Worm (Caenorhabditis elegans) whole organism, early embryonic: ENCODE results near the gene R11H6.2.

Experiments
- B0310.2 ChIP-seq: sonication (generic microtip); optimal IDR thresholded peaks from 2 replicates; lab custom pipeline; 2016; ENCODE audit warnings: mild to moderate bottlenecking, missing genetic modification characterization, missing compliant biosample characterization
- F13C5.2 ChIP-seq: sonication (generic microtip); optimal IDR thresholded peaks from 2 replicates; lab custom pipeline; 2017; ENCODE audit warnings: mild to moderate bottlenecking, missing genetic modification characterization, inconsistent platforms, missing compliant biosample characterization
- aly-1 ChIP-seq: sonication (generic microtip); optimal IDR thresholded peaks from 2 replicates; lab custom pipeline; 2016; ENCODE audit warnings: missing genetic modification characterization, missing compliant biosample characterization
- ama-1 ChIP-seq: fragments of 150-350 bp; optimal IDR thresholded peaks from 2 replicates; lab custom pipeline; 2014
- ceh-13 ChIP-seq: fragments of 200-800 bp; sonication (Bioruptor generic); optimal IDR thresholded peaks from 2 replicates; lab custom pipeline; 2018; ENCODE audit warnings: mild to moderate bottlenecking, missing genetic modification characterization, missing compliant biosample characterization
- ceh-36 ChIP-seq: sonication (generic microtip); optimal IDR thresholded peaks from 2 replicates; lab custom pipeline; 2016; ENCODE audit warnings: missing genetic modification characterization, inconsistent platforms, missing compliant biosample characterization
- ets-7 ChIP-seq: sonication (generic microtip); optimal IDR thresholded peaks from 2 replicates; lab custom pipeline; 2016; ENCODE audit warnings: missing genotype, missing genetic modification characterization, missing compliant biosample characterization
- flt-1 ChIP-seq: fragments of 200-800 bp; sonication (Bioruptor generic); IDR thresholded peaks from 2 replicates; pipeline ENCODE4 v1.3.6; 2022; ENCODE audit warnings: missing genetic modification characterization, missing compliant biosample characterization
- hmbx-1 ChIP-seq: sonication (generic microtip); optimal IDR thresholded peaks from 2 replicates; lab custom pipeline; 2016; ENCODE audit warnings: mild to moderate bottlenecking, missing genetic modification characterization, missing compliant biosample characterization
- hmg-4 ChIP-seq: fragments of 200-800 bp; sonication (Bioruptor generic); optimal IDR thresholded peaks from 2 replicates; lab custom pipeline; 2018; ENCODE audit warnings: mild to moderate bottlenecking, missing genetic modification characterization, missing compliant biosample characterization
- hnd-1 ChIP-seq: sonication (generic microtip); optimal IDR thresholded peaks from 2 replicates; lab custom pipeline; 2016; ENCODE audit warnings: missing genetic modification characterization, missing compliant biosample characterization
- pes-1 ChIP-seq: fragments of 200-800 bp; sonication (Bioruptor generic); IDR thresholded peaks from 2 replicates; pipeline ENCODE4 v1.3.6; 2022; ENCODE audit warnings: missing genetic modification reagents, missing genetic modification characterization, missing compliant biosample characterization
- scrt-1 ChIP-seq: fragments of 200-800 bp; sonication (Bioruptor generic); IDR thresholded peaks from 2 replicates; pipeline ENCODE4 v1.3.6; 2022; ENCODE audit warnings: missing genetic modification characterization, missing compliant biosample characterization
- sea-1 ChIP-seq: fragments of 200-800 bp; sonication (Bioruptor generic); conservative IDR thresholded peaks from 2 replicates; pipeline ENCODE4 v1.3.6; 2022; ENCODE audit warnings: missing genetic modification characterization, missing compliant biosample characterization
- tbx-11 ChIP-seq: fragments of 200-800 bp; sonication (Bioruptor generic); IDR thresholded peaks from 2 replicates; pipeline ENCODE4 v1.3.6; 2022; ENCODE audit warnings: missing genetic modification characterization, missing compliant biosample characterization
- tbx-37 ChIP-seq: fragments of 200-800 bp; sonication (Bioruptor generic); conservative IDR thresholded peaks from 2 replicates; pipeline ENCODE4 v1.3.6; 2022; ENCODE audit warnings: missing genetic modification reagents, missing genetic modification characterization, missing compliant biosample characterization
- tra-4 ChIP-seq: sonication (generic microtip); optimal IDR thresholded peaks from 2 replicates; lab custom pipeline; 2017; ENCODE audit warnings: missing genetic modification characterization, missing compliant biosample characterization

R11H6.2 gene

DNA sequence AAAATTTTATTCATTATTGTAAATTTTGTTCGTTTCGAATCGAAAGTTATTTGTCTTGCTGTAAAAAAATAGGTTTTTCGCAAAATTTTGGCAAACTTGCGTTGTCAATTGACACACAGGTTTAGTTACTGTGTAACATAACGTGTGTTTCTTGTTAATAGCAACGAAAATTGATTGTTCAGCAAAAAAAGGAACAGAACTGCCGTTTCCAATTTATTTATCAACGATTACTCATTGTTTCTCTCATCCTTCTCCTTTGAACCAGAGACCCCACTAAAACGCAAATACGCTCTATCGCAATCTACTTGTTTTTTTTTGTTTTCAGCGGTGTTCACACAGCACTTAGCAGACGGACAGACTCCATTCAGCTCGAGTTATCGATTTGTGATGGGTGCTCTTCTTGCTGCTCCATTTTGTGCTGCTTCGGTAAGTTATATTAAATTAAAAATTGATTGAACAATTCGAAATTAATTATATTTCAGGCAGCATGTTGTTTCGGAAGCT is at the start of gene R11H6.2:
TSS of gene R11H6.2 (plus strand) at position 326 of the 504 bp plus-strand sequence.
- TF ChIP-seq hmg-4 (GFP tag; lab: Kevin White, UChicago), result no peak
- TF ChIP-seq tbx-11 (GFP tag; lab: Robert Waterston, UW), result no peak
- TF ChIP-seq flt-1 (GFP tag; lab: Robert Waterston, UW), result no peak
- TF ChIP-seq scrt-1 (GFP tag; lab: Robert Waterston, UW), result no peak
- TF ChIP-seq ets-7 (tag; lab: Kevin White, UChicago), result no peak
- TF ChIP-seq tra-4 (tag; lab: Kevin White, UChicago), result no peak
- TF ChIP-seq tbx-37 (GFP tag; lab: Robert Waterston, UW), result no peak
- no peak for TF ChIP-seq aly-1 (tag; lab: Kevin White, UChicago)

DNA sequence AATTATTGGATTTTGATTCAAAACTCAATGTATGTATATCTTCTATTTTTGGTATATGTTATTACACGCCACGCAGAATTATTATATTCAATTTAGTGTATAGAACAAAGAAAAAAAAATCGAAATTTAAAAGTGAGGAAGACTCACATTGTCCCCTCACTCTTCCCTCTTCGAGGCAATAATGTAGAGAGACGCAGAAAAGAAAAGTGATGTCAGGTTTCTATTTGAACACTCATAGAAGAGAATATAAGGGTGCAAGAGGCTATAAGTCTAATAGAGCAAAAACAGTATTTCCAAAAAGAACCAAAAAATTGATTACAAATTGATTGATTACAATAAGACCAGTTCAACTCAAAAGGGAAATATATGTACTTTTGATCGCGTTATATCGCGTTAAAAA is 49.3 kb upstream of the R11H6.2 start:
- TF ChIP-seq B0310.2 (no peak), ets-7 (tag; lab: Kevin White, UChicago) (no peak), aly-1 (tag; lab: Kevin White, UChicago) (no peak), ceh-13 (no peak), sea-1 (GFP tag; lab: Robert Waterston, UW) (no peak), flt-1 (GFP tag; lab: Robert Waterston, UW) (no peak), tbx-37 (GFP tag; lab: Robert Waterston, UW) (no peak), hmbx-1 (tag; lab: Kevin White, UChicago) (no peak), ama-1 (lab: Kevin White, UChicago) (no peak), hnd-1 (tag; lab: Kevin White, UChicago) (no peak), scrt-1 (GFP tag; lab: Robert Waterston, UW) (no peak), ceh-36 (tag; lab: Kevin White, UChicago) (no peak), tra-4 (tag; lab: Kevin White, UChicago) (no peak), hmg-4 (GFP tag; lab: Kevin White, UChicago) (no peak), tbx-11 (GFP tag; lab: Robert Waterston, UW) (no peak), F13C5.2 (tag; lab: Kevin White, UChicago) (no peak)

DNA sequence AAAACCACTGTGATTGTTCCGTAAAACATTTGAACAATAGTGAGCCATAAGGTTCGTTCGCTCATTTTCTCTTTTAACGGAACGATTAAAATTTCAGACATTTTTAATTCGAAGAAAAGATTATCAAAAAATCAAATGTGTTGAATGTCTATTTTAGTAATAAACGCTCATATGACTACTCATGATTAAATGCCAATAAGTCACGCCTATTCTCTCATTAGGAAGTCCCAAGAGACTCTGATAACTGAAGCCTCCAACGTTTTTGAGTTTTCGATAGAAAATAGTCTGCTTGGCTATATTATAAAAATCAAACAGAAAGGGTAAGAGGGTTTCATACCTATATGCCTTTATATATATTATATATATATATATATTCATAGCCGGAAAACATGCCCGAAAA is 41.6 kb upstream of the R11H6.2 start, which contains the start of gene srg-47:
TSS of gene srg-47 (minus strand) at position 101 of the 400 bp plus-strand sequence.
- no peak for TF ChIP-seq tbx-11 (GFP tag; lab: Robert Waterston, UW)
- TF ChIP-seq hmbx-1 (tag; lab: Kevin White, UChicago), result no peak
- no peak for TF ChIP-seq ama-1 (lab: Kevin White, UChicago)
- no peak for TF ChIP-seq flt-1 (GFP tag; lab: Robert Waterston, UW)
- no peak for TF ChIP-seq F13C5.2 (tag; lab: Kevin White, UChicago)
- no peak for TF ChIP-seq B0310.2
- TF ChIP-seq tra-4 (tag; lab: Kevin White, UChicago), result no peak
- no peak for TF ChIP-seq aly-1 (tag; lab: Kevin White, UChicago)
- TF ChIP-seq sea-1 (GFP tag; lab: Robert Waterston, UW), result no peak
- no peak for TF ChIP-seq tbx-37 (GFP tag; lab: Robert Waterston, UW)
- no peak for TF ChIP-seq ets-7 (tag; lab: Kevin White, UChicago)
- no peak for TF ChIP-seq scrt-1 (GFP tag; lab: Robert Waterston, UW)
- no peak for TF ChIP-seq ceh-36 (tag; lab: Kevin White, UChicago)
- TF ChIP-seq hnd-1 (tag; lab: Kevin White, UChicago), result no peak
- TF ChIP-seq pes-1, result no peak
- TF ChIP-seq hmg-4 (GFP tag; lab: Kevin White, UChicago), result no peak
- TF ChIP-seq ceh-13, result no peak

DNA sequence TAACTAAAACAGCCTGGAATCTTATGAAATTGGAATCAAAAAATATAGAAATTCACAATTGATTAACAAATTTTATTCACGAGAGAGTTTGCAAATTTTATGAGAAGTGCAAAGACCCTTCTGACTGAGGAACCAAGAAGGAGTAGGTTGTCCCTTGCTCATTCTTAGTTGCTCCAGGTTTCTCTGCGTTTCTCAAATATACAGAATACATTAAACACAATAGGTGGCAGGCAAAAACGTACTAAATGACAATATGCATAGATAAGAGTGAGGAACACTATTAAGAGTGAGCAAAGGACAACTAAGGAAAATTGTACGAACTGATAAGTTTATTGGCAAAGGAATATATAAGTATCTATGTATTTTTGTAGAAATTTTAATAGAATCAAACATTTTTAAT is 39.0 kb upstream of the R11H6.2 start, which contains the start of gene C53A5.9:
TSS of gene C53A5.9 (minus strand) at position 101 of the 400 bp plus-strand sequence.
- TF ChIP-seq F13C5.2 (tag; lab: Kevin White, UChicago), result no peak
- no peak for TF ChIP-seq B0310.2
- TF ChIP-seq hnd-1 (tag; lab: Kevin White, UChicago), result no peak
- TF ChIP-seq sea-1 (GFP tag; lab: Robert Waterston, UW), result no peak
- no peak for TF ChIP-seq aly-1 (tag; lab: Kevin White, UChicago)
- TF ChIP-seq ets-7 (tag; lab: Kevin White, UChicago), result no peak
- TF ChIP-seq scrt-1 (GFP tag; lab: Robert Waterston, UW), result no peak

DNA sequence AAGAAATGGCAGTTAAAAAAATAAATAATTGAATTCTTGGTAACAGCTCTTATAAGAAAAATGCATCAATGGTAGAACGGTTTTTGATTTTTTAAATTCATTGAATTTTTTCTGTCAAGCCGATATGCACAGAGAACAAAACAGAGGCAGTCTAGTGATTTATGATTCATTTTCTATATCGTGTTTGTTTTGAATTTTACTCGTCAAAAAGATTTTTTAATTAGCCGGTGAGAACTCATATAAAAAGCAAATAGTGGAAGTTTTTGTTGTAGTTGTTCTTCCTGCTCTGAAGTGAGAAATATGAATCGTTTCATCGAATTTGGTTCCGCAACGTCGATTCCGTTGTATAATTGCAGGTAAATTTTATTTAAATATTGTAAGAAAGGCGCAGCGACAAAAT is 38.5 kb upstream of the R11H6.2 start, which contains the start of gene srt-32:
TSS of gene srt-32 (plus strand) at position 301 of the 400 bp plus-strand sequence.
- TF ChIP-seq pes-1, result no peak
- TF ChIP-seq sea-1 (GFP tag; lab: Robert Waterston, UW), result no peak
- no peak for TF ChIP-seq hnd-1 (tag; lab: Kevin White, UChicago)
- TF ChIP-seq flt-1 (GFP tag; lab: Robert Waterston, UW), result no peak
- TF ChIP-seq tbx-11 (GFP tag; lab: Robert Waterston, UW), result no peak
- TF ChIP-seq ceh-36 (tag; lab: Kevin White, UChicago), result no peak
- no peak for TF ChIP-seq tra-4 (tag; lab: Kevin White, UChicago)
- TF ChIP-seq F13C5.2 (tag; lab: Kevin White, UChicago), result no peak
- no peak for TF ChIP-seq aly-1 (tag; lab: Kevin White, UChicago)
- TF ChIP-seq ceh-13, result no peak
- TF ChIP-seq hmg-4 (GFP tag; lab: Kevin White, UChicago), result no peak

DNA sequence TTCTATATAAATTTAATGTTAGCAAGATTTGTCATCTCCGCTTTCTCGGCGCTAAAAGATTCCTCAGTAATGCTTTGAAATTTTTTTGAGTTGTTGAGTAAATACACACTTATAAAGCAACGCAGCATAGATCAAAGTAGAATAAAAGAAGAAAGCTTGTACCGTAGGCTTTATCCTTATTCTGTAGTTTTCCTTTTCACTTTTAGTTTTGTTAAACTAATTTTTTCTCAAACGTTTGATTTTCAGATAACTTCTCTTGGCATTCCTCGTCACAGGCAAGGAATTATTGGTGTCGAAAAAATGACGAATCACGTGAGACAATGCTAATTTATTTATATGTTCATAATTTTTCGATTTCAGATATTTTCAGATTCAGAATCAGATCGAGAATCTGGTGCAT is 35.2 kb upstream of the R11H6.2 start, which contains the start of gene C53A5.11:
TSS of gene C53A5.11 (plus strand) at position 301 of the 400 bp plus-strand sequence.
- TF ChIP-seq B0310.2 (no peak), hnd-1 (tag; lab: Kevin White, UChicago) (no peak), ets-7 (tag; lab: Kevin White, UChicago) (no peak), hmbx-1 (tag; lab: Kevin White, UChicago) (no peak), F13C5.2 (tag; lab: Kevin White, UChicago) (no peak), ama-1 (lab: Kevin White, UChicago) (no peak), pes-1 (no peak), aly-1 (tag; lab: Kevin White, UChicago) (no peak), scrt-1 (GFP tag; lab: Robert Waterston, UW) (no peak), tra-4 (tag; lab: Kevin White, UChicago) (no peak), ceh-13 (no peak), tbx-37 (GFP tag; lab: Robert Waterston, UW) (no peak), hmg-4 (GFP tag; lab: Kevin White, UChicago) (no peak), sea-1 (GFP tag; lab: Robert Waterston, UW) (no peak), flt-1 (GFP tag; lab: Robert Waterston, UW) (no peak), tbx-11 (GFP tag; lab: Robert Waterston, UW) (no peak), ceh-36 (tag; lab: Kevin White, UChicago) (no peak)
